Worm (Caenorhabditis elegans) whole organism, L4/young adult: ENCODE data around the gene F19C7.8.

Experiments
- dao-5 ChIP-seq: sonication (generic microtip); optimal IDR thresholded peaks from 2 replicates; lab custom pipeline; 2016; ENCODE audit warnings: missing genotype, missing genetic modification characterization, moderate library complexity, missing compliant biosample characterization
- him-1 ChIP-seq: sonication (generic microtip); optimal IDR thresholded peaks from 2 replicates; lab custom pipeline; 2016; ENCODE audit warnings: missing genotype, missing genetic modification reagents, missing genetic modification characterization, missing compliant biosample characterization

- TF ChIP-seq him-1 (no peak), dao-5 (tag; lab: Kevin White, UChicago) (no peak)
Observed at ce11 chrIV:4611740-4612139, 26.2 kb downstream of the F19C7.8 start.
